Fruit fly (Drosophila melanogaster) whole organism: ENCODE results near the gene Hsc20.

Source experiments
- CG8478 ChIP-seq: fragments of >200 bp; optimal IDR thresholded peaks from 2 replicates; lab custom pipeline; 2018; ENCODE audit warnings: inconsistent platforms
- EcR ChIP-seq, 2 experiments: fragments of >200 bp; optimal IDR thresholded peaks; 2 replicates each; lab custom pipeline; 2017; ENCODE audit warnings: missing biosample characterization in 2 of 2, missing genetic modification characterization in 2 of 2, missing genetic modification reagents in 2 of 2
- psq ChIP-seq: fragments of >200 bp; optimal IDR thresholded peaks from 2 replicates; lab custom pipeline; 2017

dm6 chr3L:16275391-16276017 lies 42.6 kb downstream of the Hsc20 start:
- TF ChIP-seq psq (lab: Kevin White, UChicago) (no peak), EcR (GFP tag; optimal IDR thresholded peaks at IDR 0.05; lab: Kevin White, UChicago) (peak in 1 of 2 experiments; percentile 71), CG8478 (lab: Kevin White, UChicago) (no peak)
